Fruit fly (Drosophila melanogaster) whole organism, embryonic: ENCODE measurements around the gene Dpm3.

Source experiments
- ATbp ChIP-seq: fragments of 200-800 bp; sonication (Bioruptor generic); optimal IDR thresholded peaks from 2 replicates; lab custom pipeline; 2017; ENCODE audit warnings: missing biosample characterization, mild to moderate bottlenecking, missing genetic modification characterization, missing genetic modification reagents
- Bdp1 ChIP-seq: fragments of 200-800 bp; sonication (Bioruptor generic); optimal IDR thresholded peaks from 3 replicates; lab custom pipeline; 2016; ENCODE audit warnings: missing biosample characterization, missing genetic modification characterization
- CG10274 ChIP-seq: fragments of 200-800 bp; sonication (Bioruptor generic); optimal IDR thresholded peaks from 3 replicates; lab custom pipeline; 2017; ENCODE audit warnings: missing biosample characterization, mild to moderate bottlenecking, missing genetic modification characterization
- CG10462 ChIP-seq: fragments of 200-800 bp; sonication (Bioruptor generic); optimal IDR thresholded peaks from 2 replicates; lab custom pipeline; 2016; ENCODE audit warnings: missing biosample characterization, missing genetic modification characterization
- CG13287 ChIP-seq: fragments of 200-800 bp; sonication (Bioruptor generic); IDR thresholded peaks from 2 replicates; pipeline ENCODE4 v1.3.6; 2022; ENCODE audit warnings: missing biosample characterization, missing genetic modification characterization; ENCODE audit not compliant: partially characterized antibody
- CG13424 ChIP-seq: fragments of 200-800 bp; sonication (Bioruptor generic); optimal IDR thresholded peaks from 2 replicates; lab custom pipeline; 2019; ENCODE audit warnings: missing biosample characterization, mild to moderate bottlenecking, missing genetic modification characterization, moderate library complexity
- CG13894 ChIP-seq: fragments of 200-800 bp; sonication (Bioruptor generic); optimal IDR thresholded peaks from 3 replicates; lab custom pipeline; 2018; ENCODE audit warnings: missing biosample characterization, mild to moderate bottlenecking, missing genetic modification characterization, moderate library complexity
- CG14014 ChIP-seq: fragments of 200-800 bp; sonication (Bioruptor generic); IDR thresholded peaks from 2 replicates; pipeline ENCODE4 v1.3.6; 2022; ENCODE audit warnings: missing biosample characterization, missing genetic modification characterization
- CG15479 ChIP-seq: fragments of 200-800 bp; sonication (Bioruptor generic); optimal IDR thresholded peaks from 3 replicates; lab custom pipeline; 2019; ENCODE audit warnings: missing biosample characterization, mild to moderate bottlenecking, missing genetic modification characterization, moderate library complexity
- CG18476 ChIP-seq: fragments of 200-800 bp; sonication (Bioruptor generic); optimal IDR thresholded peaks from 2 replicates; lab custom pipeline; 2016; ENCODE audit warnings: missing biosample characterization, mild to moderate bottlenecking, missing genetic modification characterization
- CG2116 ChIP-seq: fragments of 200-800 bp; sonication (Bioruptor generic); optimal IDR thresholded peaks from 3 replicates; lab custom pipeline; 2018; ENCODE audit warnings: missing biosample characterization, mild to moderate bottlenecking, missing genetic modification characterization
- CG32767 ChIP-seq: fragments of 200-800 bp; sonication (Bioruptor generic); IDR thresholded peaks from 2 replicates; pipeline ENCODE4 v1.3.6; 2022; ENCODE audit warnings: missing biosample characterization, missing genetic modification characterization
- CG4617 ChIP-seq: fragments of 200-800 bp; sonication (Bioruptor generic); optimal IDR thresholded peaks from 3 replicates; lab custom pipeline; 2016; ENCODE audit warnings: missing biosample characterization, missing genetic modification characterization, borderline replicate concordance
- CG7745 ChIP-seq: fragments of 200-800 bp; sonication (Bioruptor generic); optimal IDR thresholded peaks from 2 replicates; lab custom pipeline; 2018; ENCODE audit warnings: missing biosample characterization, mild to moderate bottlenecking, missing genetic modification characterization, moderate library complexity
- CG8290 ChIP-seq, 3 experiments: fragments of 200-800 bp; sonication (Bioruptor generic); optimal IDR thresholded peaks; 2 replicates each; lab custom pipeline; 2016 to 2019; ENCODE audit warnings: missing biosample characterization in 3 of 3, missing genetic modification characterization in 3 of 3, mild to moderate bottlenecking in 2 of 3, moderate library complexity in 1 of 3
- CG8944 ChIP-seq: fragments of 200-800 bp; sonication (Bioruptor generic); optimal IDR thresholded peaks from 3 replicates; lab custom pipeline; 2016; ENCODE audit warnings: missing biosample characterization, missing genetic modification characterization
- Dbx ChIP-seq: fragments of 200-800 bp; sonication (Bioruptor generic); IDR thresholded peaks from 3 replicates; pipeline ENCODE4 v1.3.6; 2022; ENCODE audit warnings: missing biosample characterization, missing genetic modification characterization
- Eip74EF ChIP-seq, 2 experiments: fragments of 200-800 bp in 1 of 2; fragments of >200 bp in 1 of 2; sonication (Bioruptor generic) in 1 of 2; optimal IDR thresholded peaks; 2 replicates each; lab custom pipeline; 2017 to 2019; ENCODE audit warnings: missing biosample characterization in 2 of 2, missing genetic modification characterization in 2 of 2, mild to moderate bottlenecking in 1 of 2, moderate library complexity in 1 of 2
- Fer1 ChIP-seq: fragments of 200-800 bp; sonication (Bioruptor generic); optimal IDR thresholded peaks from 2 replicates; lab custom pipeline; 2017; ENCODE audit warnings: missing biosample characterization, mild to moderate bottlenecking, missing genetic modification characterization
- GATAe ChIP-seq: fragments of 200-800 bp; sonication (Bioruptor generic); conservative IDR thresholded peaks from 2 replicates; pipeline ENCODE4 v1.3.6; 2022; ENCODE audit warnings: missing biosample characterization, missing genetic modification characterization
- HLH3B ChIP-seq: fragments of 200-800 bp; sonication (Bioruptor generic); IDR thresholded peaks from 2 replicates; pipeline ENCODE4 v1.3.6; 2022; ENCODE audit warnings: missing biosample characterization, missing genetic modification characterization
- HmgZ ChIP-seq: fragments of 200-800 bp; sonication (Bioruptor generic); optimal IDR thresholded peaks from 2 replicates; lab custom pipeline; 2018; ENCODE audit warnings: missing biosample characterization, mild to moderate bottlenecking, missing genetic modification characterization
- Hmr ChIP-seq: fragments of 200-800 bp; sonication (Bioruptor generic); optimal IDR thresholded peaks from 3 replicates; lab custom pipeline; 2017; ENCODE audit warnings: mild to moderate bottlenecking, missing biosample characterization, missing genetic modification reagents, missing genetic modification characterization
- Mes4 ChIP-seq: fragments of 200-800 bp; sonication (Bioruptor generic); optimal IDR thresholded peaks from 2 replicates; lab custom pipeline; 2016; ENCODE audit warnings: missing biosample characterization, missing genetic modification characterization
- NC2β ChIP-seq: fragments of 200-800 bp; sonication (Bioruptor generic); optimal IDR thresholded peaks from 2 replicates; lab custom pipeline; 2016; ENCODE audit warnings: missing biosample characterization, missing genetic modification characterization
- Sox102F ChIP-seq: fragments of 200-800 bp; sonication (Bioruptor generic); optimal IDR thresholded peaks from 2 replicates; lab custom pipeline; 2018; ENCODE audit warnings: missing biosample characterization, mild to moderate bottlenecking, missing genetic modification characterization, moderate library complexity
- Tbp ChIP-seq: fragments of >200 bp; optimal IDR thresholded peaks from 2 replicates; lab custom pipeline; 2018; ENCODE audit warnings: missing biosample characterization, missing genetic modification characterization
- ap ChIP-seq: fragments of 200-800 bp; sonication (Bioruptor generic); IDR thresholded peaks from 2 replicates; pipeline ENCODE4 v1.3.6; 2022; ENCODE audit warnings: missing biosample characterization, missing genetic modification characterization
- bowl ChIP-seq: fragments of 200-800 bp; sonication (Bioruptor generic); IDR thresholded peaks from 2 replicates; pipeline ENCODE4 v1.3.6; 2022; ENCODE audit warnings: missing biosample characterization, missing genetic modification characterization
- btn ChIP-seq: fragments of 200-800 bp; sonication (Bioruptor generic); optimal IDR thresholded peaks from 2 replicates; lab custom pipeline; 2016; ENCODE audit warnings: missing biosample characterization, missing genetic modification characterization
- chif ChIP-seq, 2 experiments: fragments of 200-800 bp; sonication (Bioruptor generic); optimal IDR thresholded peaks; 3 replicates each; lab custom pipeline; 2016; ENCODE audit warnings: missing biosample characterization in 2 of 2, missing genetic modification characterization in 2 of 2
- chn ChIP-seq: fragments of 200-800 bp; sonication (Bioruptor generic); optimal IDR thresholded peaks from 2 replicates; lab custom pipeline; 2016; ENCODE audit warnings: missing biosample characterization, missing genetic modification characterization
- en ChIP-seq: fragments of 200-800 bp; sonication (Bioruptor generic); optimal IDR thresholded peaks from 2 replicates; lab custom pipeline; 2016; ENCODE audit warnings: missing biosample characterization, missing genetic modification characterization
- fd96Cb ChIP-seq: fragments of 200-800 bp; sonication (Bioruptor generic); optimal IDR thresholded peaks from 2 replicates; lab custom pipeline; 2018; ENCODE audit warnings: missing biosample characterization, mild to moderate bottlenecking, missing genetic modification characterization, moderate library complexity
- gcm ChIP-seq: fragments of 200-800 bp; sonication (Bioruptor generic); optimal IDR thresholded peaks from 2 replicates; lab custom pipeline; 2019; ENCODE audit warnings: missing biosample characterization, mild to moderate bottlenecking, missing genetic modification characterization, moderate library complexity
- grau ChIP-seq: fragments of 200-800 bp; optimal IDR thresholded peaks from 3 replicates; lab custom pipeline; 2019; ENCODE audit warnings: missing biosample characterization, mild to moderate bottlenecking, missing genetic modification characterization, moderate library complexity
- gro ChIP-seq: fragments of 200-800 bp; sonication (Bioruptor generic); optimal IDR thresholded peaks from 2 replicates; lab custom pipeline; 2016; ENCODE audit warnings: missing biosample characterization, missing genetic modification characterization
- hb ChIP-seq: fragments of 200-800 bp; sonication (Bioruptor generic); IDR thresholded peaks from 3 replicates; pipeline ENCODE4 v1.3.6; 2022; ENCODE audit warnings: missing biosample characterization, missing genetic modification characterization; ENCODE audit not compliant: partially characterized antibody
- hbn ChIP-seq: fragments of 200-800 bp; sonication (Bioruptor generic); IDR thresholded peaks from 2 replicates; pipeline ENCODE4 v1.3.6; 2022; ENCODE audit warnings: missing biosample characterization, missing genetic modification characterization; ENCODE audit not compliant: partially characterized antibody
- hth ChIP-seq: fragments of >200 bp; optimal IDR thresholded peaks from 2 replicates; lab custom pipeline; 2017; ENCODE audit warnings: inconsistent platforms
- jigr1 ChIP-seq: fragments of 200-800 bp; sonication (Bioruptor generic); IDR thresholded peaks from 3 replicates; pipeline ENCODE4 v1.3.6; 2022; ENCODE audit warnings: missing biosample characterization, missing genetic modification characterization
- lmd ChIP-seq: fragments of 200-800 bp; sonication (Bioruptor generic); IDR thresholded peaks from 2 replicates; pipeline ENCODE4 v1.3.6; 2022; ENCODE audit warnings: missing biosample characterization, missing genetic modification characterization
- nau ChIP-seq: fragments of 200-800 bp; sonication (Bioruptor generic); optimal IDR thresholded peaks from 3 replicates; lab custom pipeline; 2017; ENCODE audit warnings: missing biosample characterization, mild to moderate bottlenecking, missing genetic modification characterization, missing genetic modification reagents
- nerfin-1 ChIP-seq: fragments of 200-800 bp; sonication (Bioruptor generic); optimal IDR thresholded peaks from 3 replicates; lab custom pipeline; 2019; ENCODE audit warnings: missing biosample characterization, mild to moderate bottlenecking, missing genetic modification characterization, moderate library complexity
- nom ChIP-seq: fragments of 200-800 bp; sonication (Bioruptor generic); optimal IDR thresholded peaks from 2 replicates; lab custom pipeline; 2017; ENCODE audit warnings: missing biosample characterization, missing genetic modification characterization, mild to moderate bottlenecking, moderate library complexity, missing genetic modification reagents
- otp ChIP-seq: fragments of 200-800 bp; sonication (Bioruptor generic); IDR thresholded peaks from 3 replicates; pipeline ENCODE4, ENCODE4 v1.3.6; 2022; ENCODE audit warnings: missing biosample characterization, missing genetic modification characterization
- pfk ChIP-seq: fragments of 200-800 bp; sonication (Bioruptor generic); optimal IDR thresholded peaks from 2 replicates; lab custom pipeline; 2018; ENCODE audit warnings: missing biosample characterization, mild to moderate bottlenecking, missing genetic modification characterization, moderate library complexity
- slp2 ChIP-seq: fragments of 200-800 bp; sonication (Bioruptor generic); optimal IDR thresholded peaks from 2 replicates; lab custom pipeline; 2016; ENCODE audit warnings: missing biosample characterization, missing genetic modification characterization
- sug ChIP-seq: fragments of 200-800 bp; optimal IDR thresholded peaks from 2 replicates; lab custom pipeline; 2019; ENCODE audit warnings: missing biosample characterization, mild to moderate bottlenecking, missing genetic modification characterization, moderate library complexity
- tll ChIP-seq, 2 experiments: fragments of 200-800 bp in 1 of 2; fragments of >200 bp in 1 of 2; sonication (Bioruptor generic) in 1 of 2; optimal IDR thresholded peaks; 2 replicates each; lab custom pipeline; 2017 to 2019; ENCODE audit warnings: missing biosample characterization in 2 of 2, missing genetic modification characterization in 2 of 2, mild to moderate bottlenecking in 1 of 2, moderate library complexity in 1 of 2
- yki ChIP-seq: fragments of >200 bp; optimal IDR thresholded peaks from 3 replicates; lab custom pipeline; 2018

Dpm3 gene

dm6 chr3R:13448354-13448753 is 45.5 kb upstream of the Dpm3 start (continued):
- TF ChIP-seq hb (GFP tag; lab: Robert Waterston, UW) (no peak), HLH3B (no peak), grau (tag; lab: Kevin White, UChicago) (peak; percentile 32), hth (lab: Kevin White, UChicago) (no peak), HmgZ (tag; lab: Kevin White, UChicago) (no peak), CG14014 (GFP tag; lab: Robert Waterston, UW) (no peak), nom (GFP tag; lab: Kevin White, UChicago) (no peak), Hmr (GFP tag; lab: Kevin White, UChicago) (no peak), ap (GFP tag; lab: Robert Waterston, UW) (no peak), slp2 (GFP tag; lab: Kevin White, UChicago) (no peak), Fer1 (GFP tag; lab: Kevin White, UChicago) (no peak), CG18476 (GFP tag; lab: Kevin White, UChicago) (no peak), CG13424 (tag; lab: Kevin White, UChicago) (peak; percentile 46), CG13287 (GFP tag; lab: Robert Waterston, UW) (no peak), Sox102F (GFP tag; lab: Kevin White, UChicago) (peak; percentile 65), tll (GFP tag; optimal IDR thresholded peaks at IDR 0.05; lab: Kevin White, UChicago) (no peak), nau (GFP tag; lab: Kevin White, UChicago) (peak; percentile 6), CG10462 (GFP tag; lab: Kevin White, UChicago) (no peak), pfk (no peak), bowl (no peak), Tbp (GFP tag; lab: Kevin White, UChicago) (no peak), Eip74EF (GFP tag; optimal IDR thresholded peaks at IDR 0.05; lab: Kevin White, UChicago) (peak in 1 of 2 experiments; percentile 40), GATAe (GFP tag; lab: Robert Waterston, UW) (no peak), yki (lab: Kevin White, UChicago) (no peak), CG13894 (tag; lab: Kevin White, UChicago) (no peak), CG8290 (GFP tag; optimal IDR thresholded peaks at IDR 0.05; lab: Kevin White, UChicago) (no peak), CG8290 (tag; optimal IDR thresholded peaks at IDR 0.05; lab: Kevin White, UChicago) (no peak), Dbx (GFP tag; lab: Robert Waterston, UW) (no peak), CG4617 (GFP tag; lab: Kevin White, UChicago) (no peak), NC2β (GFP tag; lab: Kevin White, UChicago) (no peak), CG15479 (GFP tag; lab: Kevin White, UChicago) (no peak), CG7745 (tag; lab: Kevin White, UChicago) (no peak), chif (GFP tag; optimal IDR thresholded peaks at IDR 0.05; lab: Kevin White, UChicago) (peak in 1 of 2 experiments; percentile 43), CG10274 (no peak), CG32767 (GFP tag; lab: Robert Waterston, UW) (no peak), nerfin-1 (tag; lab: Kevin White, UChicago) (peak; percentile 15), hbn (GFP tag; lab: Robert Waterston, UW) (no peak), lmd (no peak; the same call in 1 of the 2 replicates), fd96Cb (tag; lab: Kevin White, UChicago) (peak; percentile 60), en (GFP tag; lab: Kevin White, UChicago) (no peak), Mes4 (peak; percentile 27), btn (GFP tag; lab: Kevin White, UChicago) (no peak), gcm (GFP tag; lab: Kevin White, UChicago) (no peak), otp (GFP tag; lab: Robert Waterston, UW) (no peak), ATbp (GFP tag; lab: Kevin White, UChicago) (peak; percentile 39), CG2116 (GFP tag; lab: Kevin White, UChicago) (no peak), gro (GFP tag; lab: Kevin White, UChicago) (no peak), jigr1 (GFP tag; lab: Robert Waterston, UW) (no peak), sug (no peak), CG8944 (no peak), Bdp1 (GFP tag; lab: Kevin White, UChicago) (no peak), chn (GFP tag; lab: Kevin White, UChicago) (no peak)
